Fruit fly (Drosophila melanogaster): ENCODE results near the gene kmg.
A peak's percentile ranks its signal among the peaks of the same experiment; 100 is the strongest.

The kmg gene

dm6 chr2L:13145035-13145683 is 15.2 kb upstream of the kmg start (continued):
- TF ChIP-seq BEAF-32 (GFP tag; optimal IDR thresholded peaks at IDR 0.05) (no peak), phol (tag; optimal IDR thresholded peaks at IDR 0.05) (peak; percentile 72), YL-1 (GFP tag; optimal IDR thresholded peaks at IDR 0.05) (no peak), vvl (GFP tag; IDR thresholded peaks at IDR 0.05) (peak; percentile 73), Atf-2 (GFP tag; optimal IDR thresholded peaks at IDR 0.05) (peak; percentile 70), sim (GFP tag; IDR thresholded peaks at IDR 0.05) (no peak), gcm2 (GFP tag; optimal IDR thresholded peaks at IDR 0.05) (no peak), CG10959 (GFP tag; IDR thresholded peaks at IDR 0.05) (no peak), eyg (GFP tag; optimal IDR thresholded peaks at IDR 0.05) (peak; percentile 77), CG7928 (GFP tag; optimal IDR thresholded peaks at IDR 0.05) (peak; percentile 47), Trl (optimal IDR thresholded peaks at IDR 0.05) (no peak), Trl (GFP tag; optimal IDR thresholded peaks at IDR 0.05) (peak; percentile 74), CG4328 (GFP tag; optimal IDR thresholded peaks at IDR 0.05) (no peak), BtbVII (GFP tag; optimal IDR thresholded peaks at IDR 0.05) (peak; percentile 75), sisA (GFP tag; IDR thresholded peaks at IDR 0.05) (peak; percentile 48; the same call in 1 of the 2 replicates), Hey (tag; optimal IDR thresholded peaks at IDR 0.05) (no peak), CG3065 (GFP tag; optimal IDR thresholded peaks at IDR 0.05) (no peak), pita (GFP tag; optimal IDR thresholded peaks at IDR 0.05) (no peak), so (GFP tag; IDR thresholded peaks at IDR 0.05) (peak; percentile 77; the same call in 2 of the 3 replicates), CG6854 (GFP tag; optimal IDR thresholded peaks at IDR 0.05) (peak; percentile 76), row (GFP tag; IDR thresholded peaks at IDR 0.05) (peak; percentile 88), C15 (GFP tag; IDR thresholded peaks at IDR 0.05) (0 out of 3 replicates have a peak, but pooled peaks have one; percentile 20), CG14050 (GFP tag; IDR thresholded peaks at IDR 0.05) (peak; percentile 68), zen2 (GFP tag; IDR thresholded peaks at IDR 0.05; ENCODE audit: partially characterized antibody) (no peak), CG8281 (tag; optimal IDR thresholded peaks at IDR 0.05) (peak; percentile 53), NFAT (GFP tag; IDR thresholded peaks at IDR 0.05) (peak; percentile 64; the same call in 1 of the 2 replicates), emc (GFP tag; optimal IDR thresholded peaks at IDR 0.05) (peak; percentile 31), trem (tag; optimal IDR thresholded peaks at IDR 0.05) (peak; percentile 3), pum (GFP tag; optimal IDR thresholded peaks at IDR 0.05) (peak; percentile 69), Dbx (GFP tag; IDR thresholded peaks at IDR 0.05) (peak; percentile 86), CG12659 (GFP tag; optimal IDR thresholded peaks at IDR 0.05) (peak; percentile 80), CG6654 (GFP tag; optimal IDR thresholded peaks at IDR 0.05) (peak; percentile 41), ftz-f1 (GFP tag; optimal IDR thresholded peaks at IDR 0.05) (peak; percentile 24), Dll (GFP tag; IDR thresholded peaks at IDR 0.05; ENCODE audit: partially characterized antibody) (no peak), lmd (GFP tag; IDR thresholded peaks at IDR 0.05) (peak; percentile 82; the same call in 1 of the 2 replicates), CG12299 (tag; optimal IDR thresholded peaks at IDR 0.05) (peak; percentile 15), bigmax (GFP tag; optimal IDR thresholded peaks at IDR 0.05) (no peak), knrl (GFP tag; IDR thresholded peaks at IDR 0.05; ENCODE audit: partially characterized antibody) (no peak), CG7271 (tag; optimal IDR thresholded peaks at IDR 0.05) (no peak), CG1024 (GFP tag; IDR thresholded peaks at IDR 0.05) (no peak), CG10209 (GFP tag; optimal IDR thresholded peaks at IDR 0.05) (peak; percentile 77), dm (GFP tag; optimal IDR thresholded peaks at IDR 0.05) (peak; percentile 10), lbe (GFP tag; optimal IDR thresholded peaks at IDR 0.05) (no peak), B-H1 (GFP tag; IDR thresholded peaks at IDR 0.05) (peak; percentile 50; the same call in 1 of the 3 replicates), CG17359 (tag; optimal IDR thresholded peaks at IDR 0.05) (peak; percentile 78), stc (GFP tag; IDR thresholded peaks at IDR 0.05) (peak; percentile 73), trh (GFP tag; optimal IDR thresholded peaks at IDR 0.05) (no peak), ac (GFP tag; optimal IDR thresholded peaks at IDR 0.05) (no peak), crol (GFP tag; IDR thresholded peaks at IDR 0.05) (no peak), unpg (GFP tag; optimal IDR thresholded peaks at IDR 0.05) (peak; percentile 84)

Measured in whole organism, embryonic.